Fruit fly (Drosophila melanogaster) whole organism: ENCODE results near the gene CG3588.

Experiments
- EcR ChIP-seq, 2 experiments: fragments of >200 bp; optimal IDR thresholded peaks; 2 replicates each; lab custom pipeline; 2017; ENCODE audit warnings: missing biosample characterization in 2 of 2, missing genetic modification characterization in 2 of 2, missing genetic modification reagents in 2 of 2
- usp ChIP-seq: fragments of >200 bp; optimal IDR thresholded peaks from 2 replicates; lab custom pipeline; 2017; ENCODE audit warnings: missing biosample characterization, missing genetic modification characterization, mixed read lengths

- TF ChIP-seq usp (no peak), EcR (GFP tag; optimal IDR thresholded peaks at IDR 0.05; lab: Kevin White, UChicago) (no peak)
Observed at dm6 chrX:2945103-2945502, 25.5 kb downstream of the CG3588 start, which contains the start of gene CG14423.
